Worm (Caenorhabditis elegans) whole organism, L2 larva: Measurements from ENCODE around the gene flp-16.

Experiments used
- C34F6.9 ChIP-seq: fragments of 150-350 bp; optimal IDR thresholded peaks from 2 replicates; lab custom pipeline; 2014; ENCODE audit warnings: missing biosample characterization, missing genetic modification characterization
- F13H6.1 ChIP-seq: sonication (generic microtip); optimal IDR thresholded peaks from 2 replicates; lab custom pipeline; 2016; ENCODE audit warnings: missing genetic modification characterization, missing compliant biosample characterization
- R02D3.7 ChIP-seq: fragments of 150-350 bp; optimal IDR thresholded peaks from 2 replicates; lab custom pipeline; 2014; ENCODE audit warnings: missing biosample characterization, missing genetic modification characterization
- Y55F3AM.14 ChIP-seq: fragments of 200-800 bp; sonication (Bioruptor generic); optimal IDR thresholded peaks from 2 replicates; lab custom pipeline; 2018; ENCODE audit warnings: mild to moderate bottlenecking, missing genetic modification characterization, missing compliant biosample characterization
- ZK546.5 ChIP-seq: sonication (generic microtip); optimal IDR thresholded peaks from 2 replicates; lab custom pipeline; 2017; ENCODE audit warnings: missing biosample characterization, missing genetic modification characterization
- alr-1 ChIP-seq: fragments of 150-350 bp; optimal IDR thresholded peaks from 2 replicates; lab custom pipeline; 2014; ENCODE audit warnings: missing biosample characterization, missing genetic modification characterization
- aly-2 ChIP-seq: fragments of 150-350 bp; optimal IDR thresholded peaks from 2 replicates; lab custom pipeline; 2014; ENCODE audit warnings: missing biosample characterization, missing genetic modification characterization
- blmp-1 ChIP-seq: sonication (generic microtip); optimal IDR thresholded peaks from 2 replicates; lab custom pipeline; 2017; ENCODE audit warnings: missing genetic modification characterization, mild to moderate bottlenecking, missing compliant biosample characterization, antibody characterized with exemption, moderate library complexity; ENCODE audit not compliant: insufficient read depth
- ceh-16 ChIP-seq: fragments of 150-350 bp; optimal IDR thresholded peaks from 2 replicates; lab custom pipeline; 2014; ENCODE audit warnings: missing biosample characterization, missing genetic modification characterization
- ceh-82 ChIP-seq: fragments of 150-350 bp; optimal IDR thresholded peaks from 2 replicates; lab custom pipeline; 2014; ENCODE audit warnings: missing biosample characterization, missing genetic modification characterization
- crh-2 ChIP-seq: sonication (generic microtip); optimal IDR thresholded peaks from 2 replicates; lab custom pipeline; 2017; ENCODE audit warnings: missing biosample characterization, missing genetic modification characterization
- egl-27 ChIP-seq: sonication (generic microtip); optimal IDR thresholded peaks from 3 replicates; lab custom pipeline; 2017; ENCODE audit warnings: missing biosample characterization, missing genetic modification reagents, missing genetic modification characterization
- elt-1 ChIP-seq: fragments of 150-350 bp; optimal IDR thresholded peaks from 2 replicates; lab custom pipeline; 2014; ENCODE audit warnings: missing biosample characterization, missing genetic modification characterization
- fos-1 ChIP-seq: fragments of 150-350 bp; optimal IDR thresholded peaks from 2 replicates; lab custom pipeline; 2014; ENCODE audit warnings: missing biosample characterization, missing genetic modification characterization
- gmeb-1 ChIP-seq: fragments of 150-350 bp; optimal IDR thresholded peaks from 2 replicates; lab custom pipeline; 2014; ENCODE audit warnings: missing biosample characterization, missing genetic modification characterization
- lin-13 ChIP-seq: fragments of 150-350 bp; optimal IDR thresholded peaks from 2 replicates; lab custom pipeline; 2014; ENCODE audit warnings: missing biosample characterization, missing genetic modification reagents, missing genetic modification characterization
- lin-39 ChIP-seq: fragments of 150-350 bp; optimal IDR thresholded peaks from 2 replicates; lab custom pipeline; 2014; ENCODE audit warnings: missing biosample characterization, missing genetic modification reagents, missing genetic modification characterization
- lsy-2 ChIP-seq, 2 experiments: fragments of 150-350 bp in 1 of 2; sonication (generic microtip) in 1 of 2; optimal IDR thresholded peaks; 2 replicates each; lab custom pipeline; 2014 to 2017; ENCODE audit warnings: missing biosample characterization in 2 of 2, missing genetic modification characterization in 2 of 2
- mbf-1 ChIP-seq: sonication (generic microtip); optimal IDR thresholded peaks from 2 replicates; lab custom pipeline; 2017; ENCODE audit warnings: missing biosample characterization, missing genetic modification characterization
- mdl-1 ChIP-seq, 2 experiments: fragments of 150-350 bp in 1 of 2; sonication (generic microtip) in 1 of 2; optimal IDR thresholded peaks; 2 replicates each; lab custom pipeline; 2017; ENCODE audit warnings: missing biosample characterization in 2 of 2, missing genetic modification characterization in 2 of 2
- nhr-10 ChIP-seq: sonication (generic microtip); optimal IDR thresholded peaks from 2 replicates; lab custom pipeline; 2017; ENCODE audit warnings: missing biosample characterization, missing genetic modification characterization
- nhr-12 ChIP-seq: fragments of 150-350 bp; optimal IDR thresholded peaks from 2 replicates; lab custom pipeline; 2014; ENCODE audit warnings: missing biosample characterization, missing genetic modification characterization
- nhr-129 ChIP-seq: fragments of 150-350 bp; optimal IDR thresholded peaks from 2 replicates; lab custom pipeline; 2014; ENCODE audit warnings: missing biosample characterization, missing genetic modification characterization
- nhr-21 ChIP-seq: fragments of 150-350 bp; optimal IDR thresholded peaks from 2 replicates; lab custom pipeline; 2014; ENCODE audit warnings: missing biosample characterization, missing genetic modification characterization
- nhr-23 ChIP-seq: fragments of 150-350 bp; optimal IDR thresholded peaks from 2 replicates; lab custom pipeline; 2014; ENCODE audit warnings: missing biosample characterization, missing genetic modification reagents, missing genetic modification characterization
- nhr-237 ChIP-seq: fragments of 150-350 bp; optimal IDR thresholded peaks from 2 replicates; lab custom pipeline; 2014; ENCODE audit warnings: missing biosample characterization, missing genetic modification characterization
- nhr-25 ChIP-seq: fragments of 150-350 bp; sonication (generic microtip); optimal IDR thresholded peaks from 3 replicates; lab custom pipeline; 2014; ENCODE audit warnings: missing biosample characterization, missing genetic modification characterization
- nhr-6 ChIP-seq: fragments of 150-350 bp; optimal IDR thresholded peaks from 2 replicates; lab custom pipeline; 2014; ENCODE audit warnings: missing biosample characterization, missing genetic modification characterization
- nhr-77 ChIP-seq: fragments of 150-350 bp; optimal IDR thresholded peaks from 2 replicates; lab custom pipeline; 2014; ENCODE audit warnings: missing biosample characterization, missing genetic modification characterization
- peb-1 ChIP-seq: fragments of 150-350 bp; optimal IDR thresholded peaks from 2 replicates; lab custom pipeline; 2014; ENCODE audit warnings: missing biosample characterization, missing genetic modification characterization
- skn-1 ChIP-seq: sonication (generic microtip); optimal IDR thresholded peaks from 2 replicates; lab custom pipeline; 2017; ENCODE audit warnings: missing biosample characterization, missing genetic modification characterization
- sma-3 ChIP-seq: sonication (generic microtip); optimal IDR thresholded peaks from 2 replicates; lab custom pipeline; 2016; ENCODE audit warnings: missing genetic modification reagents, missing genetic modification characterization, missing compliant biosample characterization
- sma-9 ChIP-seq, 2 experiments: fragments of 150-350 bp in 1 of 2; sonication (generic microtip) in 1 of 2; optimal IDR thresholded peaks; 2 replicates each; lab custom pipeline; 2014 to 2016; ENCODE audit warnings: missing genetic modification characterization in 2 of 2, mild to moderate bottlenecking in 1 of 2, missing biosample characterization in 1 of 2, missing compliant biosample characterization in 1 of 2, missing genetic modification reagents in 1 of 2, moderate library complexity in 1 of 2
- snpc-4 ChIP-seq: fragments of 150-350 bp; optimal IDR thresholded peaks from 2 replicates; lab custom pipeline; 2014; ENCODE audit warnings: missing biosample characterization, missing genetic modification characterization
- unc-39 ChIP-seq: fragments of 150-350 bp; optimal IDR thresholded peaks from 2 replicates; lab custom pipeline; 2014; ENCODE audit warnings: missing biosample characterization, missing genetic modification characterization
- unc-62 ChIP-seq: fragments of 150-350 bp; optimal IDR thresholded peaks from 2 replicates; lab custom pipeline; 2014; ENCODE audit warnings: missing biosample characterization, missing genetic modification reagents, missing genetic modification characterization
- zag-1 ChIP-seq: fragments of 150-350 bp; optimal IDR thresholded peaks from 2 replicates; lab custom pipeline; 2014; ENCODE audit warnings: missing biosample characterization, missing genetic modification characterization
- ztf-1 ChIP-seq: fragments of 200-800 bp; sonication (Bioruptor generic); conservative IDR thresholded peaks from 2 replicates; pipeline ENCODE4 v1.3.6; 2022; ENCODE audit warnings: missing genetic modification characterization, missing compliant biosample characterization
- ztf-11 ChIP-seq: sonication (generic microtip); optimal IDR thresholded peaks from 2 replicates; lab custom pipeline; 2017; ENCODE audit warnings: missing biosample characterization, missing genetic modification characterization
- ztf-4 ChIP-seq: fragments of 150-350 bp; optimal IDR thresholded peaks from 2 replicates; lab custom pipeline; 2014; ENCODE audit warnings: missing biosample characterization, missing genetic modification characterization

The flp-16 gene

DNA sequence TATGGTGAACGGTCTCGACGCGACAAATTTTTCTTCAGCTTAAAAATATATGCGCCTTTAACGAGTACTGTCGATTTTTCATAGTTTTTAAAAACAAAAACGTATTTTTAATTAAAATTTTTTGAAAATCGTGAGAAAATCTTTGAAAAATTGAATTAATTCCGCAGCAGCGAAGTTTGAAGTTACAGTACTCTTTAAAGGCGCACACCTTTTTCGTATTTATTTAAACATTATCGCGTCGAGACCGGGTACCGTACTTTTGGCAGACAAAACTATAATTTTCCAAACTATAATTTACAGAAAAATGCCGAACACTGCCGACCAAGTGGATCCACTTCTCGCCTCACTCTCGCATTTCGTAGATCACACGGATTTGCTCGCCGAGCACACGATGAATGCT, 19.3 kb upstream of the flp-16 start, which contains the start of gene F15D4.2:
TSS of gene F15D4.2 (plus strand) at position 301 of the 400 bp plus-strand sequence.
- no peak for TF ChIP-seq fos-1 (tag; lab: Kevin White, UChicago)
- no peak for TF ChIP-seq aly-2 (tag; lab: Kevin White, UChicago)
- TF ChIP-seq egl-27 (tag; lab: Kevin White, UChicago) = no peak
- TF ChIP-seq lsy-2 (tag; optimal IDR thresholded peaks at IDR 0.05; lab: Kevin White, UChicago) = no peak
- TF ChIP-seq C34F6.9 (tag; lab: Kevin White, UChicago) = no peak
- TF ChIP-seq alr-1 = no peak
- TF ChIP-seq ceh-16 (tag; lab: Kevin White, UChicago) = no peak
- no peak for TF ChIP-seq skn-1 (tag; lab: Kevin White, UChicago)
- TF ChIP-seq nhr-12 (tag; lab: Kevin White, UChicago) = no peak

DNA sequence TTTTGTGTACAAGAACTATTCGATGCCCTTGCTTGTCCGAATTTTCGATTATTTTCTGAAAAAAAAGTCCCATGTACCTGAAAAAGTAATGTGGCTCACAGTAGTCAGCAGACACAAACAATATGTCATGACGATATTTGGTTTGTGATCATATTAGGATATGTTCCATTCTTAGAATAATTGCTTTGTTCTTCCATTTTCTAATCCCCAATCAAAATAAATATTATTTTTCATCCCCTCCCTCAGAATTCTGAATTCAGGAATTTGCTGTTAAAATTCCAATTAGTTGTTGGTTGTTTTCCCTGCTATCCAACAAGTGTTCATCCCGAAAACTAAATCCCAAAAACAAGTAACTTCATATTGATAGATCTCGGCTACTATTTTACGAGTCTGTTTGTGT, 15.7 kb upstream of the flp-16 start:
- no peak for TF ChIP-seq blmp-1
- no peak for TF ChIP-seq aly-2 (tag; lab: Kevin White, UChicago)
- no peak for TF ChIP-seq snpc-4
- no peak for TF ChIP-seq nhr-77 (tag; lab: Kevin White, UChicago)
- no peak for TF ChIP-seq ceh-82 (tag; lab: Kevin White, UChicago)
- no peak for TF ChIP-seq ZK546.5 (tag; lab: Kevin White, UChicago)
- no peak for TF ChIP-seq R02D3.7 (tag; lab: Kevin White, UChicago)
- no peak for TF ChIP-seq skn-1 (tag; lab: Kevin White, UChicago)
- TF ChIP-seq lsy-2 (tag; optimal IDR thresholded peaks at IDR 0.05; lab: Kevin White, UChicago) = no peak
- no peak for TF ChIP-seq unc-62 (GFP tag; lab: Kevin White, UChicago)
- no peak for TF ChIP-seq lin-39 (tag; lab: Kevin White, UChicago)
- no peak for TF ChIP-seq ztf-1 (GFP tag; lab: Robert Waterston, UW)
- TF ChIP-seq sma-9 (GFP tag; optimal IDR thresholded peaks at IDR 0.05; lab: Kevin White, UChicago) = no peak
- no peak for TF ChIP-seq sma-9 (tag; optimal IDR thresholded peaks at IDR 0.05; lab: Kevin White, UChicago)
- TF ChIP-seq alr-1 = no peak
- TF ChIP-seq nhr-25 = no peak
- TF ChIP-seq nhr-237 (tag; lab: Kevin White, UChicago) = no peak
- no peak for TF ChIP-seq nhr-12 (tag; lab: Kevin White, UChicago)

DNA sequence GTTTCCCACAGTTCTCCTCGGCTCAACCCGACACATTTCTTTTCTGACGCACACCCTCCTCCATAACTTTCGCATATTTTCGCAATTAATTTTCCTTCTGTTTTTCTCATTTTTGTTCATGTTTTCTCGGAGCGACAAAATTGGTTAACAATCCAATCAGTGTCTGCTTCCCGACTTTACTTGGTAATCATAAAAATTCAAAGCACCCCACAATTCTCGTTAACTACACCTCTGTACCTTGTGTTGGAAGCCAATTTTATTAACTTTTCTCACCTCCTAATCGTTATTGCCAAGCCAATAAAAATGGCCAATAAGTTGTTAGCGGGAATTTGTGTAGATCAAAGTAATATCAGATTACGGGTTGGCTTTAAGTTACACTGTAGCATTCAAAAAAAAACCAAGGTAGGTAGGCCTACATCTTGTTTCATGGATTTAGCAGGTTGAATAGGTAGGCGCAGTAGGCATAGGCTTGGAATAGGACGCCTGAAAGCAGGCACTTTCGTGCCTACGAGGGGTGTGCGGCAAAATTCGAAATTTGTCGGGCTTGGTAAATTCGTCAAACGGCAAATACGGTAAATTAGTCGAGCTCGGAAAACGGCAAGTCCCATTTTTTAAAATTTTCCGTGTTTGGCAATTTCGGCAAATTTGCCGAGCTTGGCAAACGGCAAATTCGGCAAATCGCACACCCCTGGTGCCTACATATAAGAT, 4.5 kb upstream of the flp-16 start:
- TF ChIP-seq ZK546.5 (tag; lab: Kevin White, UChicago) (no peak), nhr-21 (tag; lab: Kevin White, UChicago) (peak; percentile 20), peb-1 (tag; lab: Kevin White, UChicago) (no peak)

DNA sequence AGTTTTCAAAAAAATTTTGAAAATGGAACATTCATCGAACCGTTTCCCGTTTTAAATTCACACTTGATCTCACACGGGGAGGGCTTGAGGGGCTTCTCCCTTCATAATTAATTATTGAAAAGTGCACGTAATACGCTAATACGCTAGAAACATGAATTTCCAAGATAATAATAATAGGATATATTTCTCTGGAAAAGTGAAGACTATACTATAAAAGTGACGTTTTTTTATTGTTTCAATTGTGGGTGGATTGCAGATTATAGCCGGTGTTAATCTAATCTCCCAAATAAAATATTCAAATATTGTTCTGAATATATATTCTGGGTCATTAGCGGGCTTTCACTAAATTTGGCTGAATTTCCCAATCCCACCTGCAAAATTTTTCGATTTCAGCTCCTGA, 1.4 kb upstream of the flp-16 start:
- TF ChIP-seq ztf-1 (GFP tag; lab: Robert Waterston, UW) (no peak), alr-1 (no peak)

DNA sequence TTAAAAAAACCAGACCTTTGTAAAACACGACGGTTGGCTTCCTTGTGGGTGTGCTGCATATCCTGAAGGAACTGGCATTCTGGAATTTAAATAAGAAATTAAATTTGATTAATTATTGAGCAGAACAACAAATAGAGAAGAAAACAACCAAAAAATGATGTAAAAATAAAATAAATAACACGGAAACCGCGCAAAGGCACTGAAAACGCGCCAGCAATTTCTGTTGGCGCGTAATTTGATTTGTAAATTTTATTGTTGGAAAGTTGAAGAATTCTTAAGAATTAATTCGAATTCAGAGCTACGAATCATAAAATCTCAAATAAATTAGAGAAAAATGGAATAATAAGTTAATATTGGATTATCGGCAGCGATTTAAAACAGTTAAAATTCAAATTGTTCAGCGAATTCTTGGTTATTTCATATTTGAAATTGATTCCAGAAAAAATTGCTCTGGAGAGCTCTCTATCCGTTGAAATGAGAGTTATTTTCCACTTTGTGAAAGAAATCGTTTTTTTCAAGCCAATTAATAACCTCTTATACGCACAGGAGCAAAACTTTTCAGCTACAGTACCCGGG, 2.8 kb downstream of the flp-16 start, which contains the start of gene romo-1:
TSS of gene romo-1 (minus strand) at position 79 of the 576 bp plus-strand sequence.
- TF ChIP-seq blmp-1 (peak; percentile 2), mdl-1 (tag; optimal IDR thresholded peaks at IDR 0.05; lab: Kevin White, UChicago) (no peak), ceh-16 (tag; lab: Kevin White, UChicago) (no peak), nhr-23 (tag; lab: Kevin White, UChicago) (no peak), Y55F3AM.14 (no peak), nhr-21 (tag; lab: Kevin White, UChicago) (no peak), nhr-129 (tag; lab: Kevin White, UChicago) (peak; percentile 41), crh-2 (peak; percentile 86), unc-62 (GFP tag; lab: Kevin White, UChicago) (no peak), nhr-10 (tag; lab: Kevin White, UChicago) (no peak), egl-27 (tag; lab: Kevin White, UChicago) (no peak), lsy-2 (tag; optimal IDR thresholded peaks at IDR 0.05; lab: Kevin White, UChicago) (peak; percentile 70 to 91), ztf-11 (tag; lab: Kevin White, UChicago) (no peak), snpc-4 (peak; percentile 64), F13H6.1 (tag; lab: Kevin White, UChicago) (peak; percentile 66), gmeb-1 (tag; lab: Kevin White, UChicago) (peak; percentile 95), mbf-1 (tag; lab: Kevin White, UChicago) (no peak), aly-2 (tag; lab: Kevin White, UChicago) (no peak), zag-1 (tag; lab: Kevin White, UChicago) (no peak), nhr-6 (tag; lab: Kevin White, UChicago) (peak; percentile 49), C34F6.9 (tag; lab: Kevin White, UChicago) (peak; percentile 88), lin-39 (tag; lab: Kevin White, UChicago) (no peak), sma-3 (GFP tag; lab: Kevin White, UChicago) (peak; percentile 75), lin-13 (GFP tag; lab: Kevin White, UChicago) (peak; percentile 64), ZK546.5 (tag; lab: Kevin White, UChicago) (peak; percentile 1), R02D3.7 (tag; lab: Kevin White, UChicago) (peak; percentile 19), unc-39 (tag; lab: Kevin White, UChicago) (no peak), nhr-77 (tag; lab: Kevin White, UChicago) (no peak), peb-1 (tag; lab: Kevin White, UChicago) (no peak), elt-1 (no peak), ztf-4 (tag; lab: Kevin White, UChicago) (peak; percentile 22), sma-9 (GFP tag; optimal IDR thresholded peaks at IDR 0.05; lab: Kevin White, UChicago) (peak; percentile 85), sma-9 (tag; optimal IDR thresholded peaks at IDR 0.05; lab: Kevin White, UChicago) (no peak)
